Worm (Caenorhabditis elegans) whole organism, L2 larva: ENCODE data around the gene fut-1.

Source experiments
- R02D3.7 ChIP-seq: fragments of 150-350 bp; optimal IDR thresholded peaks from 2 replicates; lab custom pipeline; 2014; ENCODE audit warnings: missing biosample characterization, missing genetic modification characterization
- lin-39 ChIP-seq: fragments of 150-350 bp; optimal IDR thresholded peaks from 2 replicates; lab custom pipeline; 2014; ENCODE audit warnings: missing biosample characterization, missing genetic modification reagents, missing genetic modification characterization
- nhr-6 ChIP-seq: fragments of 150-350 bp; optimal IDR thresholded peaks from 2 replicates; lab custom pipeline; 2014; ENCODE audit warnings: missing biosample characterization, missing genetic modification characterization

ce11 chrII:8794072-8794471, 34.7 kb upstream of the fut-1 start, which contains the start of gene F07H5.7:
- TF ChIP-seq lin-39 (tag; lab: Kevin White, UChicago) (no peak), nhr-6 (tag; lab: Kevin White, UChicago) (no peak), R02D3.7 (tag; lab: Kevin White, UChicago) (no peak)
